Fruit fly (Drosophila melanogaster): ENCODE data around the gene exex.

Gene exex

DNA sequence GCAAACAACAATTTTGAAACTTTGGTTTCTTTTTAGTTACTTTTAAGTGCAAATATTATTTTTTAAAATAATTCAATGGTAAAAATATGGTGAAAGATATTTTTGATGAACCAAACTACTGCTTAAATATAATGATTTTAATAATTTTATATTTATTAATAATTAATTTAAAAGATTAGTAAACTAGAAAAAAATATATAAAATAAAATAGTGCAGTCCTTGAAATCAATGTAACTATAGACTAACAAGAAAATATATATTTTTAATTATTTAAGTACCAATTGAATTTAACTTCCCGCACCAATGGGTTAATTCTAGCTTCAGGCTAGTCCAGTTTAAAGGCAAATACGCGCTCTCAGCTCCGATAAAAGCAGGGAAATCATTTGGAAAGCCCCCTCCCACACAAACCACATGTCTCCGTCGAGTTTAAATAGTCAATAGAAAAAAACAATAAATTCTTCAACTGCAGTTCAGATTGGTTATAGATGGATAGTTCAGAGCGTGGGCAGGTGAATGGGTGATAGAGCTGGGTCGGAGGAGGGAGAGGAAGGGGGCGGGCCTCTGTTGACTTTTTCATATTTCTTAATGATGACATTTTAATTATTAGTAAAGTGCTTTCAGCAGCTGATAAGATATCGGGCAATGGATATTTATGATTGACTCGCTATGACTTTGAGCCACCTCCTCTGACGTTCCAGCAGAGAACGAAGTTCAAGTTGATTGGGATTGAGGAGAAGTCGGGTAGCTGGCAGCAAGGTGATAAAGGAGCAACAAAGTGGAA is 14.2 kb downstream of the exex start (continued):
- TF ChIP-seq sqz (GFP tag; optimal IDR thresholded peaks at IDR 0.05) (peak; percentile 63), Asciz (GFP tag; optimal IDR thresholded peaks at IDR 0.05) (peak; percentile 27), CG33557 (GFP tag; optimal IDR thresholded peaks at IDR 0.05) (peak; percentile 3), Blimp-1 (GFP tag; optimal IDR thresholded peaks at IDR 0.05) (peak; percentile 51), dmrt11E (tag; optimal IDR thresholded peaks at IDR 0.05) (peak; percentile 16), gsb (GFP tag; IDR thresholded peaks at IDR 0.05) (no peak), Sry-δ (GFP tag; optimal IDR thresholded peaks at IDR 0.05) (no peak), CG6254 (GFP tag; optimal IDR thresholded peaks at IDR 0.05) (peak; percentile 37), mirr (GFP tag; optimal IDR thresholded peaks at IDR 0.05) (peak; percentile 54), zfh1 (GFP tag; IDR thresholded peaks at IDR 0.05) (0 out of 3 replicates have a peak, but pooled peaks have one; percentile 7)

DNA sequence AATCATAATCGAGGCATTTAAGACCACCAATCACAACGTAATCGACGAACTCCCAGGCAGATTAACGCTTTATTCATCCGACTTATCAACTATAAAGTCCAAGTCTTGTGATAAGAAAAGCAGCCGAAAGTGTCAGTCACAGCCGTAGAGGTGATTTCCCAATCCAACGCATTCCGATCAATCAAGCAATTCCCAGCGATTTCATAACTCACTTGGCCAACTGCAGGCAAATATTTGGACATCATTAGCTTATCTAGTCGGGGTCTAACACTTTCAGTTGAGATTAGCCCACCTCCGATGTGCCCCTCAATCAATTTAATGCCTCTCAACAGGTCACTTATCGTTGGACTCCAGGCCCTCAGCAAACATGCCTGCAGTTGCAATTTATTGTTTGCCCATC is 15.0 kb downstream of the exex start:
- TF ChIP-seq gem (tag; optimal IDR thresholded peaks at IDR 0.05) (no peak), mirr (GFP tag; optimal IDR thresholded peaks at IDR 0.05) (peak; percentile 10), Dip3 (GFP tag; optimal IDR thresholded peaks at IDR 0.05) (no peak), gcm2 (GFP tag; optimal IDR thresholded peaks at IDR 0.05) (no peak), ssp (GFP tag; IDR thresholded peaks at IDR 0.05) (no peak), CG9609 (GFP tag; optimal IDR thresholded peaks at IDR 0.05) (no peak), Blimp-1 (GFP tag; optimal IDR thresholded peaks at IDR 0.05) (no peak), Atf3 (GFP tag; optimal IDR thresholded peaks at IDR 0.05) (no peak), Lim3 (GFP tag; IDR thresholded peaks at IDR 0.05) (0 out of 2 replicates have a peak, but pooled peaks have one; percentile 35), exex (tag; optimal IDR thresholded peaks at IDR 0.05) (peak; percentile 71), sd (tag; optimal IDR thresholded peaks at IDR 0.05) (peak; percentile 79)

DNA sequence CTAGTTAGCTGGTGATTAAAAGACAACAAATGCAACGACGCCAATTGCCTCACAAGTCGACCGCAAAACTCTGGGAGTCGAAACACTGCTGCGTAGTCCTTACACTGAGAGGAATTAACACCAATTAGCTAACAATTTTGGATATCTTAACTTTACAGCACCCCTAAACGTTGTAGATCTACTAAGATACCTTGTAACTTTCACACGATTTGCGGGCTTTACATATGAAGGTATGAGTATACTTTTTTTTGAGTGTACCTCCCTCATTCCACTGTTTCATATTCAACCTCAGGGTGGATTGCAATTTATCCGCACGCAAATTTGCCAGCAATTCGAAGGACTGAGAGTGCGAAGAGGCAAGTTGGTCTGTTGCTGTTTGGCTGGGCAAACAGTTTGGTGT is 15.6 kb downstream of the exex start:
- TF ChIP-seq phol (tag; optimal IDR thresholded peaks at IDR 0.05) = peak; percentile 7
- no peak for TF ChIP-seq prd (optimal IDR thresholded peaks at IDR 0.05)
- TF ChIP-seq prd (GFP tag; IDR thresholded peaks at IDR 0.05) = peak; percentile 50; the same call in 2 of the 3 replicates
- peak; percentile 5 for TF ChIP-seq CG17359 (tag; optimal IDR thresholded peaks at IDR 0.05)
- TF ChIP-seq CG7839 (tag; optimal IDR thresholded peaks at IDR 0.05) = peak; percentile 16
- TF ChIP-seq Chrac-16 (GFP tag; optimal IDR thresholded peaks at IDR 0.05) = peak; percentile 26
- TF ChIP-seq row (GFP tag; IDR thresholded peaks at IDR 0.05) = peak; percentile 32; the same call in 1 of the 3 replicates
- TF ChIP-seq eyg (GFP tag; optimal IDR thresholded peaks at IDR 0.05) = no peak
- TF ChIP-seq zfh1 (GFP tag; IDR thresholded peaks at IDR 0.05) = 0 out of 3 replicates have a peak, but pooled peaks have one; percentile 50
- no peak for TF ChIP-seq HLH54F (GFP tag; optimal IDR thresholded peaks at IDR 0.05)
- TF ChIP-seq dmrt11E (tag; optimal IDR thresholded peaks at IDR 0.05) = peak; percentile 36
- peak; percentile 20 for TF ChIP-seq CG11504 (tag; optimal IDR thresholded peaks at IDR 0.05)
- TF ChIP-seq CG2712 (tag; optimal IDR thresholded peaks at IDR 0.05) = peak; percentile 9
- TF ChIP-seq CG15696 (tag; optimal IDR thresholded peaks at IDR 0.05) = peak; percentile 29
- peak; percentile 66 for TF ChIP-seq sens (GFP tag)
- peak; percentile 88 for TF ChIP-seq Ets65A (GFP tag)
- TF ChIP-seq crc (GFP tag; optimal IDR thresholded peaks at IDR 0.05) = no peak
- 0 out of 2 replicates have a peak, but pooled peaks have one; percentile 37 for TF ChIP-seq CG17328 (GFP tag; IDR thresholded peaks at IDR 0.05)
- TF ChIP-seq CG18599 (GFP tag; optimal IDR thresholded peaks at IDR 0.05) = no peak
- peak; percentile 14 for TF ChIP-seq CG10979 (tag; optimal IDR thresholded peaks at IDR 0.05)
- peak; percentile 7 for TF ChIP-seq CG14710 (tag; optimal IDR thresholded peaks at IDR 0.05)
- TF ChIP-seq CG18262 (tag; optimal IDR thresholded peaks at IDR 0.05) = peak; percentile 21
- TF ChIP-seq CG9727 (GFP tag; optimal IDR thresholded peaks at IDR 0.05) = peak; percentile 31
- 0 out of 2 replicates have a peak, but pooled peaks have one; percentile 6 for TF ChIP-seq sens-2 (GFP tag; IDR thresholded peaks at IDR 0.05)
- TF ChIP-seq CG4404 (GFP tag; IDR thresholded peaks at IDR 0.05) = 0 out of 2 replicates have a peak, but pooled peaks have one; percentile 43
- peak in 1 of 2 experiments; percentile 30 for TF ChIP-seq bsh (GFP tag; optimal IDR thresholded peaks at IDR 0.05)
- peak; percentile 0 for TF ChIP-seq CG10267 (tag; optimal IDR thresholded peaks at IDR 0.05)
- no peak for TF ChIP-seq Dip3 (GFP tag; optimal IDR thresholded peaks at IDR 0.05)
- no peak for TF ChIP-seq CG15514 (GFP tag; optimal IDR thresholded peaks at IDR 0.05)
- TF ChIP-seq gem (tag; optimal IDR thresholded peaks at IDR 0.05) = peak; percentile 35

Data from whole organism, embryonic.